Fruit fly (Drosophila melanogaster): ENCODE results near the gene fipi.

fipi gene

dm6 chr2L:4821319-4821717 lies 27.5 kb upstream of the fipi start (continued):
- TF ChIP-seq Awh (GFP tag; IDR thresholded peaks at IDR 0.05) (no peak), Fer2 (tag; optimal IDR thresholded peaks at IDR 0.05) (peak; percentile 31), nom (GFP tag; optimal IDR thresholded peaks at IDR 0.05) (peak; percentile 88), CG34376 (GFP tag; optimal IDR thresholded peaks at IDR 0.05) (peak; percentile 65), Deaf1 (tag; optimal IDR thresholded peaks at IDR 0.05) (peak; percentile 86), lbe (GFP tag; optimal IDR thresholded peaks at IDR 0.05) (peak; percentile 50), CG16813 (GFP tag; IDR thresholded peaks at IDR 0.05; ENCODE audit: partially characterized antibody) (0 out of 3 replicates have a peak, but pooled peaks have one; percentile 42), phol (tag; optimal IDR thresholded peaks at IDR 0.05) (peak; percentile 65), CG3838 (GFP tag; optimal IDR thresholded peaks at IDR 0.05) (no peak), Ada2b (GFP tag; IDR thresholded peaks at IDR 0.05) (peak; percentile 75), Adf1 (GFP tag; IDR thresholded peaks at IDR 0.05) (peak; percentile 40), gfzf (GFP tag; optimal IDR thresholded peaks at IDR 0.05) (no peak), Mad (GFP tag; optimal IDR thresholded peaks at IDR 0.05) (peak; percentile 33), CG5180 (GFP tag; optimal IDR thresholded peaks at IDR 0.05) (peak; percentile 44), cg (GFP tag; optimal IDR thresholded peaks at IDR 0.05) (no peak), CG6654 (GFP tag; optimal IDR thresholded peaks at IDR 0.05) (peak; percentile 18), bsh (GFP tag; optimal IDR thresholded peaks at IDR 0.05) (peak; percentile 49 to 56), Six4 (GFP tag; optimal IDR thresholded peaks at IDR 0.05) (peak; percentile 11), toy (GFP tag; IDR thresholded peaks at IDR 0.05) (no peak), CG11696 (GFP tag; IDR thresholded peaks at IDR 0.05) (0 out of 2 replicates have a peak, but pooled peaks have one; percentile 34), CG15073 (GFP tag; optimal IDR thresholded peaks at IDR 0.05) (no peak), MBD-R2 (GFP tag; IDR thresholded peaks at IDR 0.05) (peak; percentile 31; the same call in 1 of the 2 replicates), Asciz (GFP tag; optimal IDR thresholded peaks at IDR 0.05) (peak; percentile 57), sisA (GFP tag; IDR thresholded peaks at IDR 0.05) (peak; percentile 66), ranshi (GFP tag; IDR thresholded peaks at IDR 0.05) (peak; percentile 59), CG2678 (tag; optimal IDR thresholded peaks at IDR 0.05) (peak; percentile 90), caup (GFP tag; optimal IDR thresholded peaks at IDR 0.05; ENCODE audit: severe bottlenecking) (peak; percentile 80), CG10147 (GFP tag; optimal IDR thresholded peaks at IDR 0.05) (peak; percentile 71), ase (GFP tag; IDR thresholded peaks at IDR 0.05) (0 out of 3 replicates have a peak, but pooled peaks have one; percentile 31), NC2β (GFP tag; optimal IDR thresholded peaks at IDR 0.05) (no peak), Sry-β (GFP tag; optimal IDR thresholded peaks at IDR 0.05) (no peak), D (optimal IDR thresholded peaks at IDR 0.05) (no peak), D (GFP tag; optimal IDR thresholded peaks at IDR 0.05) (peak; percentile 60), Xbp1 (GFP tag; optimal IDR thresholded peaks at IDR 0.05) (peak; percentile 46), odd (GFP tag; optimal IDR thresholded peaks at IDR 0.05) (peak; percentile 67), ash1 (GFP tag; optimal IDR thresholded peaks at IDR 0.05) (no peak), pita (GFP tag; optimal IDR thresholded peaks at IDR 0.05) (peak; percentile 5), wor (GFP tag; IDR thresholded peaks at IDR 0.05) (peak; percentile 40), tgo (GFP tag; IDR thresholded peaks at IDR 0.05) (peak; percentile 63), CG1602 (GFP tag; optimal IDR thresholded peaks at IDR 0.05) (no peak), CG3726 (GFP tag; IDR thresholded peaks at IDR 0.05) (no peak), CG10431 (GFP tag; optimal IDR thresholded peaks at IDR 0.05) (peak; percentile 1), Atf3 (GFP tag; optimal IDR thresholded peaks at IDR 0.05) (no peak), H2.0 (GFP tag; IDR thresholded peaks at IDR 0.05) (peak; percentile 64; the same call in 1 of the 2 replicates), nerfin-1 (tag; optimal IDR thresholded peaks at IDR 0.05) (peak; percentile 35), CG8290 (GFP tag; optimal IDR thresholded peaks at IDR 0.05) (no peak), CG8290 (tag; optimal IDR thresholded peaks at IDR 0.05) (peak in 1 of 2 experiments; percentile 42), abd-A (tag; optimal IDR thresholded peaks at IDR 0.05) (no peak), vfl (GFP tag; optimal IDR thresholded peaks at IDR 0.05) (peak; percentile 46), oc (tag; optimal IDR thresholded peaks at IDR 0.05) (no peak), lab (GFP tag; optimal IDR thresholded peaks at IDR 0.05) (peak; percentile 84)
